Fruit fly (Drosophila melanogaster): ENCODE measurements around the gene jet.

The jet gene

DNA sequence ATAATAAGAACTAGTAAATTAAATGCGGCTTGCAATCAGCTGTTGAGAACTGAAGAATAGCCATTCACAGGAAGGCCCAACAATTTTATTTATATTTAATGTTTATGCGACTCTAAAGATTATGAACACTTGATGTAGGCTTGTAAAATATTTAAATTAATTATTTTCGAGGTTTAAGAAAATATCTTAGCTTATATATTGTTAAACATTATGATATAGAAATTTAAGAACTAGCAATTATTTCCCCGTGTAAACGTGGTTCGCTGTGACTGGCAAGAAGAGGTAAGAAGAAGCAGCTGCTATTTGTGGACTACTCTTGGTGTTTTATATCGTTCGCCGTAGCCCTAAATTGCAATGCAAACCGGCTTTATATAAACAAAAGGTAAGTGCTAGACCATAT, 4.3 kb downstream of the jet start, which contains the start of the genes mRpL24 and betaggt-I:
Gene mRpL24 (minus strand): TSS at position 62 of the 400 bp plus-strand sequence.
Gene betaggt-I (plus strand): TSS at position 280 of the 400 bp plus-strand sequence.
- TF ChIP-seq D1 (tag; optimal IDR thresholded peaks at IDR 0.05) (peak; percentile 90), CG17806 (tag; optimal IDR thresholded peaks at IDR 0.05) (peak; percentile 97), Pif1A (GFP tag; optimal IDR thresholded peaks at IDR 0.05) (peak; percentile 93), CG12605 (GFP tag; IDR thresholded peaks at IDR 0.05) (peak; percentile 98), CG15710 (tag; optimal IDR thresholded peaks at IDR 0.05) (peak; percentile 99), CG14655 (GFP tag; optimal IDR thresholded peaks at IDR 0.05) (peak; percentile 98), gl (tag; optimal IDR thresholded peaks at IDR 0.05) (peak; percentile 89), CG8159 (tag; optimal IDR thresholded peaks at IDR 0.05) (peak; percentile 97), CG32121 (GFP tag; IDR thresholded peaks at IDR 0.05) (peak; percentile 97), CG8301 (tag; optimal IDR thresholded peaks at IDR 0.05) (peak; percentile 97), EcR (GFP tag; optimal IDR thresholded peaks at IDR 0.05) (no peak), CG9948 (tag; optimal IDR thresholded peaks at IDR 0.05) (peak; percentile 95), CG4496 (GFP tag; IDR thresholded peaks at IDR 0.05) (peak; percentile 99), CG10348 (GFP tag; IDR thresholded peaks at IDR 0.05) (peak; percentile 90), rn (GFP tag; IDR thresholded peaks at IDR 0.05) (peak; percentile 97), Snoo (tag; optimal IDR thresholded peaks at IDR 0.05) (peak; percentile 96), CG13204 (GFP tag; optimal IDR thresholded peaks at IDR 0.05) (no peak), fd96Ca (GFP tag; IDR thresholded peaks at IDR 0.05) (peak; percentile 93), Pif1B (GFP tag; optimal IDR thresholded peaks at IDR 0.05) (peak; percentile 91), Ets98B (GFP tag; IDR thresholded peaks at IDR 0.05) (peak; percentile 97), CG34367 (tag; optimal IDR thresholded peaks at IDR 0.05) (peak; percentile 97)

DNA sequence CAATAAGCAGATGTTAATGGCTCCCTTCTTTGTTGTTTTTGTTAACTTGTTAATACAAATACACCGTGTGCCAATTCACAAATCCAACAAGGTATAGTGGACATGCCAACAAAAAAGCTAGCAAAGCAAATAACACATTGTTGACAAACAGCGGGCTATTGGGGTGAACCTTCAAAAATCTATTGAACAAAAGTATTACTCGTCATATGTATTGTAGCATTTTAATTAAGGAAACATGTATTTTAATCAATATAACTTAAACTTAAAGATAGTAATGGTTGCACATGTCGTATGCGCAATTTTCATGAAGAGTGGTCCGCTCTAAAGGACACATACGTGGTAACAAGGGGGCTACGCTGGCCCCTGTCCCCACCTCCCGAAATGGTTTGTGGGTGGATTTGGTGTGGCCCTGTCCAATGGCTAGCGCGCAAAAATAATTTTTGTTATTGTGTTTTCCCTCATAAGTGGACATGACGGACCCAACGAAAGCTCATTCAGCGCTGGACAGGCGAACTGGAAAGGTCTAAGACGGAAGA, 7.3 kb downstream of the jet start, which contains the start of gene synr:
Gene synr (plus strand): TSS at position 486 of the 536 bp plus-strand sequence.
- TF ChIP-seq CG8159 (tag; optimal IDR thresholded peaks at IDR 0.05) (peak; percentile 24), Snoo (tag; optimal IDR thresholded peaks at IDR 0.05) (no peak)

DNA sequence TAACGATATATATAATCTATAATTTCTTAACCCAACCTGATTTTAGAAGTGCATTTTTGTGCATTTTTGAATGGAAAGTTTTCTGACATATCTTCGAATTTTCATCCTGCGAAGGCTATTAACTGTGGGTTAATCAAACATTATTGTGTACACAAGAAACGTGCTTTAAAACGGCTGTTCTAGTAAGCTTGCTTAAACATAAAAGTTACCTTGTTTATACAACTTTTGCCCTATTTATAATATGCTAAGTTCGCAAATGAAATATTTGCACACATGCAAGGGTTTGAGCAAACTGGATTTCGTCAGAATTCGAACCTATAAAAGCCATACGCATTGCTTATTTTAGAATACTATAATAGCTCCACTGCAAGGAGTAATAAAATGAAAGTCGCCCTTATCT, 12.5 kb downstream of the jet start, which contains the start of gene Sgs1:
Gene Sgs1 (plus strand): TSS at position 350 of the 400 bp plus-strand sequence.
- no peak for TF ChIP-seq CG17806 (tag; optimal IDR thresholded peaks at IDR 0.05)
- no peak for TF ChIP-seq EcR (GFP tag; optimal IDR thresholded peaks at IDR 0.05)
- TF ChIP-seq CG9948 (tag; optimal IDR thresholded peaks at IDR 0.05), result no peak
- no peak for TF ChIP-seq Snoo (tag; optimal IDR thresholded peaks at IDR 0.05)

DNA sequence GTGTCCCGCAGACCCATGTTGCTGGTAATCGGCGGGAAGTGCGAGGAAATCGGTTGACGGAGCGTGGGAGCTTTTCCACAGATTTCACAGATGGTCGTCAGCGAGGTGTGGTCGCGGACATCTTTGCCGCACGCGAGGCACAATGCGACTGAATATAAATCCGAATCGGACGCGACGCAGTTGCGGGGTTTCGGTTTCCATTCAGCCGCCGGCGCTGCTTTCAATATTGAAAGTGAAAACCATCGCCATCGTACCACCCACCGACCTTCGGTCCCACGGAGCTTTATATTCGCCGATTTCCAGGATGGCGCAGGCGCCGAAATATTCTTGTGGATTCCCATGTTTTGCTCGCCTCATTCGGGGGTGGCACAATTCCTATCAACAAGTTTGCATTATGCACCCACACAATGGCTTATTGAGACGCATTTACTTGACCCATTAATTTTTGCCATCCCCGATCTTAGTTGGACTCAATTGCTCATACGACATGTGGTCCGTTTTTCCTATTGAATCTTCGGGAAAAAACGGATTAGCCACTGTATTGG, 13.2 kb downstream of the jet start, which contains the start of gene hoe2:
Gene hoe2 (minus strand): TSS at position 126 of the 545 bp plus-strand sequence.
- TF ChIP-seq CG9948 (tag; optimal IDR thresholded peaks at IDR 0.05) (no peak), CG12605 (GFP tag; IDR thresholded peaks at IDR 0.05) (peak; percentile 60; the same call in 1 of the 2 replicates)

DNA sequence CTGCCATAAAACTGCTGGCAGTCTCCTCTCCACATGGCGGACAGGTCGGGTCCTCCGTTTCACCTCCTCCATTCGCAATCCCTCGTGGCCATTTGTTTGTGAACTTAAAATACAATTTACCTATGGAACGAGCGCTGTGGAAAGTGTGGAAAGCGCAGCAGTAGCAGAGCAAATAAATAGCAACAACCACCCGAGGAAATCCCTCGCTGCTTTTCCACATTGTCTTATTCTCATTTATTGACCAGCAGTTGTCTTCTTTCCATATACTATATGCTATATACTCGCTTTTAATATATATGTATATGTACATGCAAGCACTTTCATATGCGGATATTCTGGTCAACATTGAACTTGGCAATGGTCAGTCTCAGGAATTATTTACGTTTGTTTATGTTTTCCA, 17.3 kb downstream of the jet start, which contains the start of gene hoe1:
Gene hoe1 (minus strand): TSS at position 101 of the 400 bp plus-strand sequence.
- TF ChIP-seq CG9948 (tag; optimal IDR thresholded peaks at IDR 0.05) (no peak), D1 (tag; optimal IDR thresholded peaks at IDR 0.05) (no peak), CG14655 (GFP tag; optimal IDR thresholded peaks at IDR 0.05) (no peak), CG13204 (GFP tag; optimal IDR thresholded peaks at IDR 0.05) (no peak), fd96Ca (GFP tag; IDR thresholded peaks at IDR 0.05) (no peak), CG12605 (GFP tag; IDR thresholded peaks at IDR 0.05) (no peak), CG10348 (GFP tag; IDR thresholded peaks at IDR 0.05) (no peak), gl (tag; optimal IDR thresholded peaks at IDR 0.05) (no peak), EcR (GFP tag; optimal IDR thresholded peaks at IDR 0.05) (no peak), CG17806 (tag; optimal IDR thresholded peaks at IDR 0.05) (no peak), CG15710 (tag; optimal IDR thresholded peaks at IDR 0.05) (no peak), CG34367 (tag; optimal IDR thresholded peaks at IDR 0.05) (no peak), Pif1A (GFP tag; optimal IDR thresholded peaks at IDR 0.05) (no peak)

DNA sequence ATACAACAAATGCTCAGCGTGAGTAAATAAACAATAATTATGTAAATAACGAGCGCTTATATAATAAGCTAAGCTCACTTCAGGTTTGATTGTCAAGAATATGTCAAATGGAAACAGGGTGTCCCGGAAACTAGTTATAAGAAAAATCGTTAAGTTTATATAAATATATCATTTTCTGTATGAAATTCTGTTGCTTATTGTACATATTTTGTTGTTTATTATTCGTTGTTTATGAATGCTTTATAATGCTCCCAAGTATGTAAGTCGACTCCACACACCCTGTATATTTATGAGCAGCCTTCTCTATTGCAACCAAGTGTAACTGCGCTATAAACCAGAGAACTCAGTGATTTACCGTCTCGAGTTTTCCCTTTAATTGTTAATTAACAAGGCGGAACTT, 19.0 kb downstream of the jet start:
- TF ChIP-seq CG8159 (tag; optimal IDR thresholded peaks at IDR 0.05) (no peak), CG12605 (GFP tag; IDR thresholded peaks at IDR 0.05) (peak; percentile 57; the same call in 1 of the 2 replicates), Ets98B (GFP tag; IDR thresholded peaks at IDR 0.05) (peak; percentile 54; the same call in 1 of the 2 replicates), CG32121 (GFP tag; IDR thresholded peaks at IDR 0.05) (peak; percentile 31; the same call in 1 of the 2 replicates), gl (tag; optimal IDR thresholded peaks at IDR 0.05) (no peak), CG4496 (GFP tag; IDR thresholded peaks at IDR 0.05) (peak; percentile 35; the same call in 2 of the 3 replicates), CG14655 (GFP tag; optimal IDR thresholded peaks at IDR 0.05) (peak; percentile 14)

DNA sequence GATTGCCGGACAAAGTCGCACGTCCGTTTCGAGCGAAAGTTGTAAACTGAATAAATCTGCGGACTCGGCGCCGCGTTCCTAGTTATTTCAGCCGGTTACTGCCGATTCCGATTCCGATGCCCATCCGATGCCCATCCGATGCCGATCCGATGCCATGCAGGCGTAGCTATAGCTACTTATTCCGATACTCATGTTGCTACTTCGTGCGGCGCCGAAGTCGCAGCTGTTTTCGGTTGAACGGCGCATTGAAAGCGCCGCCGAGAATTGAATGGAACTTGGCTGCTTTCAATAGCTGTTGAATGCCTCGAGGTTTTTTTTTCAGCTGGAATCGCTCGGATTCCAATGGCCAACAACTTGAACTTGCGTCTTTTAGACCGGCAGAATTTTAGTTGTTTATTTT, 21.2 kb downstream of the jet start:
- no peak for TF ChIP-seq CG32121 (GFP tag; IDR thresholded peaks at IDR 0.05)
- TF ChIP-seq D1 (tag; optimal IDR thresholded peaks at IDR 0.05), result no peak
- peak; percentile 55; the same call in 2 of the 3 replicates for TF ChIP-seq CG4496 (GFP tag; IDR thresholded peaks at IDR 0.05)
- no peak for TF ChIP-seq fd96Ca (GFP tag; IDR thresholded peaks at IDR 0.05)
- no peak for TF ChIP-seq Pif1A (GFP tag; optimal IDR thresholded peaks at IDR 0.05)
- TF ChIP-seq CG8159 (tag; optimal IDR thresholded peaks at IDR 0.05), result no peak
- TF ChIP-seq EcR (GFP tag; optimal IDR thresholded peaks at IDR 0.05), result no peak
- TF ChIP-seq CG14655 (GFP tag; optimal IDR thresholded peaks at IDR 0.05), result no peak
- no peak for TF ChIP-seq Snoo (tag; optimal IDR thresholded peaks at IDR 0.05)
- TF ChIP-seq CG13204 (GFP tag; optimal IDR thresholded peaks at IDR 0.05), result no peak
- no peak for TF ChIP-seq CG34367 (tag; optimal IDR thresholded peaks at IDR 0.05)
- no peak for TF ChIP-seq CG15710 (tag; optimal IDR thresholded peaks at IDR 0.05)
- TF ChIP-seq CG17806 (tag; optimal IDR thresholded peaks at IDR 0.05), result no peak
- peak; percentile 28; the same call in 1 of the 2 replicates for TF ChIP-seq CG12605 (GFP tag; IDR thresholded peaks at IDR 0.05)
- TF ChIP-seq rn (GFP tag; IDR thresholded peaks at IDR 0.05), result no peak
